Worm (Caenorhabditis elegans) whole organism, mixed stage, embryonic: ENCODE results near the gene F21H7.2.
A peak's percentile ranks its signal among the peaks of the same experiment; 100 is the strongest.

ENCODE experiments used
- blmp-1 ChIP-seq: fragments of 150-350 bp; optimal IDR thresholded peaks from 2 replicates; lab custom pipeline; 2014; ENCODE audit warnings: missing biosample characterization, missing genetic modification characterization
- ceh-39 ChIP-seq: fragments of 150-350 bp; optimal IDR thresholded peaks from 2 replicates; lab custom pipeline; 2014; ENCODE audit warnings: missing biosample characterization, missing genetic modification characterization
- ceh-43 ChIP-seq: fragments of 200-800 bp; sonication (Bioruptor generic); optimal IDR thresholded peaks from 2 replicates; lab custom pipeline; 2018; ENCODE audit warnings: mild to moderate bottlenecking, missing genetic modification characterization, moderate library complexity, missing compliant biosample characterization
- ceh-83 ChIP-seq: fragments of 200-800 bp; sonication (Bioruptor generic); optimal IDR thresholded peaks from 2 replicates; lab custom pipeline; 2018; ENCODE audit warnings: mild to moderate bottlenecking, missing genetic modification characterization, missing compliant biosample characterization
- ces-1 ChIP-seq: fragments of 150-350 bp; optimal IDR thresholded peaks from 2 replicates; lab custom pipeline; 2014; ENCODE audit warnings: missing biosample characterization, missing genetic modification reagents, missing genetic modification characterization
- cnd-1 ChIP-seq: fragments of 200-800 bp; sonication (Bioruptor generic); optimal IDR thresholded peaks from 2 replicates; lab custom pipeline; 2018; ENCODE audit warnings: mild to moderate bottlenecking, missing genetic modification characterization, missing compliant biosample characterization
- drap-1 ChIP-seq: fragments of 200-800 bp; sonication (Bioruptor generic); optimal IDR thresholded peaks from 3 replicates; lab custom pipeline; 2018; ENCODE audit warnings: mild to moderate bottlenecking, missing genetic modification characterization, missing compliant biosample characterization
- elt-1 ChIP-seq: sonication (generic microtip); optimal IDR thresholded peaks from 2 replicates; lab custom pipeline; 2017; ENCODE audit warnings: missing genetic modification characterization, mild to moderate bottlenecking, missing compliant biosample characterization, antibody characterized with exemption, moderate library complexity, borderline replicate concordance; ENCODE audit not compliant: insufficient read depth
- flh-1 ChIP-seq: fragments of 200-800 bp; sonication (Bioruptor generic); optimal IDR thresholded peaks from 2 replicates; lab custom pipeline; 2018; ENCODE audit warnings: mild to moderate bottlenecking, missing genetic modification characterization, moderate library complexity, missing compliant biosample characterization
- ham-2 ChIP-seq: fragments of 200-800 bp; sonication (Bioruptor generic); optimal IDR thresholded peaks from 2 replicates; lab custom pipeline; 2018; ENCODE audit warnings: mild to moderate bottlenecking, missing genetic modification characterization, missing compliant biosample characterization
- hlh-1 ChIP-seq: fragments of 150-350 bp; optimal IDR thresholded peaks from 2 replicates; lab custom pipeline; 2014; ENCODE audit warnings: missing biosample characterization, missing genetic modification reagents, missing genetic modification characterization
- lin-13 ChIP-seq: fragments of 150-350 bp; optimal IDR thresholded peaks from 2 replicates; lab custom pipeline; 2014; ENCODE audit warnings: missing biosample characterization, missing genetic modification characterization
- lin-32 ChIP-seq: fragments of 200-800 bp; sonication (Bioruptor generic); optimal IDR thresholded peaks from 2 replicates; lab custom pipeline; 2018; ENCODE audit warnings: mild to moderate bottlenecking, missing genetic modification characterization, missing compliant biosample characterization
- lsy-2 ChIP-seq: fragments of 150-350 bp; optimal IDR thresholded peaks from 2 replicates; lab custom pipeline; 2014; ENCODE audit warnings: missing biosample characterization, missing genetic modification characterization
- mab-5 ChIP-seq: fragments of 150-350 bp; optimal IDR thresholded peaks from 2 replicates; lab custom pipeline; 2014; ENCODE audit warnings: missing biosample characterization, missing genetic modification characterization
- mep-1 ChIP-seq: fragments of 150-350 bp; optimal IDR thresholded peaks from 2 replicates; lab custom pipeline; 2017; ENCODE audit warnings: missing biosample characterization, missing genetic modification reagents, missing genetic modification characterization, inconsistent platforms
- mls-2 ChIP-seq: sonication (generic microtip); optimal IDR thresholded peaks from 2 replicates; lab custom pipeline; 2016; ENCODE audit warnings: mild to moderate bottlenecking, missing genetic modification characterization, moderate library complexity, missing compliant biosample characterization
- nhr-12 ChIP-seq: fragments of 150-350 bp; optimal IDR thresholded peaks from 2 replicates; lab custom pipeline; 2014; ENCODE audit warnings: missing biosample characterization, missing genetic modification characterization
- nhr-2 ChIP-seq: fragments of 150-350 bp; optimal IDR thresholded peaks from 2 replicates; lab custom pipeline; 2014; ENCODE audit warnings: missing biosample characterization, missing genetic modification characterization
- nhr-237 ChIP-seq: fragments of 150-350 bp; optimal IDR thresholded peaks from 2 replicates; lab custom pipeline; 2014; ENCODE audit warnings: missing biosample characterization, missing genetic modification characterization
- nhr-28 ChIP-seq: fragments of 150-350 bp; optimal IDR thresholded peaks from 2 replicates; lab custom pipeline; 2014; ENCODE audit warnings: missing biosample characterization, missing genetic modification characterization
- pha-4 ChIP-seq: fragments of 150-350 bp; optimal IDR thresholded peaks from 2 replicates; lab custom pipeline; 2018; ENCODE audit warnings: missing biosample characterization, missing genetic modification reagents, missing genetic modification characterization
- snpc-4 ChIP-seq: fragments of 150-350 bp; optimal IDR thresholded peaks from 2 replicates; lab custom pipeline; 2014; ENCODE audit warnings: missing biosample characterization, missing genetic modification characterization
- sptf-1 ChIP-seq: sonication (generic microtip); optimal IDR thresholded peaks from 2 replicates; lab custom pipeline; 2017; ENCODE audit warnings: mild to moderate bottlenecking, missing genetic modification characterization, moderate library complexity, missing compliant biosample characterization
- tbx-8 ChIP-seq: fragments of 200-800 bp; sonication (Bioruptor generic); optimal IDR thresholded peaks from 2 replicates; lab custom pipeline; 2018; ENCODE audit warnings: mild to moderate bottlenecking, missing genetic modification characterization, moderate library complexity, missing compliant biosample characterization
- unc-39 ChIP-seq: fragments of 150-350 bp; optimal IDR thresholded peaks from 2 replicates; lab custom pipeline; 2014; ENCODE audit warnings: missing biosample characterization, missing genetic modification characterization
- unc-62 ChIP-seq: fragments of 150-350 bp; optimal IDR thresholded peaks from 2 replicates; lab custom pipeline; 2014; ENCODE audit warnings: missing biosample characterization, missing genetic modification reagents, missing genetic modification characterization
- zip-8 ChIP-seq: fragments of 150-350 bp; optimal IDR thresholded peaks from 2 replicates; lab custom pipeline; 2014; ENCODE audit warnings: missing biosample characterization, missing genetic modification characterization
- ztf-11 ChIP-seq: fragments of 150-350 bp; optimal IDR thresholded peaks from 2 replicates; lab custom pipeline; 2014; ENCODE audit warnings: missing biosample characterization, missing genetic modification characterization

F21H7.2 gene

DNA sequence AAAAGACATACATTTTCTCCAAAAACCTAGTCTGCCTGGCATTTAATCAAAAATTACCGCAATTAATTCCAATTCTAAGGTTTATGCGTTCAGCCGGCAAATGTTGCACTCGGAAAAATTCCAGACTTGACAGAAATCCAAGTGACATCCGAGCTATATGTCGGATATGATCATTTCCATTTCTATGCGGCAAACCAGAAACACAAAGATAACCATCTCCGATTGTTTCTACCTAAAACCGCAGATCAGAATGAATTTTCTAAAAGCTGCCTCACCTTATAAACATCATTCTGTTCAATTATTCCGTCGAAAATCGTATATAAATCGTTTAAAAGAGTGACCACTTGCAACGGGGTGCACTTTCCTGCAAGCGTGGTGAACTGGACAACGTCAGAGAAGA, 19.3 kb upstream of the F21H7.2 start:
- TF ChIP-seq sptf-1 (tag; lab: Kevin White, UChicago) (no peak), tbx-8 (GFP tag; lab: Kevin White, UChicago) (no peak), ham-2 (GFP tag; lab: Kevin White, UChicago) (no peak), elt-1 (tag; lab: Kevin White, UChicago) (peak; percentile 52), nhr-237 (tag; lab: Kevin White, UChicago) (no peak), zip-8 (tag; lab: Kevin White, UChicago) (no peak), hlh-1 (tag; lab: Kevin White, UChicago) (no peak)

DNA sequence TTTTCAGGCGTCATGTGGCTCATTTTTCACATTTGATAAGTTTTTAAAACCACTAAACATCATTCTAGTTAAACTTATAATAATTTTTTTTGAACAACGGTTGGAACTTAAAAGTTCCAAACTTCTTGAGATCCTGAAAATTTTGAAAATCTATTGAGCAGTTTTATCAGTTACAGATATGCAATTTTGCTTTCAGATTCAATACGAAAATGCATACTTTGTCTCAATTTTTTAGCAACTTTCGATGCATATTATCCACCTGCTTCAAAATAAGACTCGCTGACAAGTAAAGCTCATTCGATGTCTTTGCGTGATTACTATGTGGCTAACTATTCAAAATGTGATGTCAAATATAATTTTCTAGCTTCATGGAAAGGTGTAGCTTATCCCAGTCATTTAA, 16.8 kb upstream of the F21H7.2 start, which contains the start of gene srh-95:
Gene srh-95, plus strand, starts transcription at position 301 of the 400 bp plus-strand sequence.
- TF ChIP-seq ces-1 (GFP tag; lab: Kevin White, UChicago) = no peak
- TF ChIP-seq pha-4 (tag; lab: Kevin White, UChicago) = no peak
- no peak for TF ChIP-seq nhr-28
- no peak for TF ChIP-seq unc-39 (tag; lab: Kevin White, UChicago)
- no peak for TF ChIP-seq ceh-39 (tag; lab: Kevin White, UChicago)

DNA sequence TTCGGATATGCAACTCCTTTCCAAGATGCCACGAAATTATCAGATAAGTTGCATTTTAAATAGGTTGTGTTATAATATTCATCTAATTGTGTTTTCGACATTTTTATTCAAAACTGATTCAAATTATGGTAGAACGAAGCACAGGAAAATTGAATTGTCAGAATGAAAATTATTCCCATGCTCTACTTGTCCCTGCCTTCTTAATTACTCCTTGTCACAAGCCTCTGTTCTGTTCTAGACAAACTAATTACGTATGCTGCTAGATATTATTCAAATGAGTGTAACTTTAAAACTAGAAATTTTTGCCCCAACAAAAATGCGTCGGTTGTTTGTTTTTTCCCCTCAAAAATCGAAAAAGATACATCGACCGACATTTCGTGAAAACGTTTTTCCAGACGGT, 14.3 kb upstream of the F21H7.2 start, which contains the start of gene srh-104:
Gene srh-104, minus strand, starts transcription at position 101 of the 400 bp plus-strand sequence.
- TF ChIP-seq lin-32 = no peak
- no peak for TF ChIP-seq mls-2 (tag; lab: Kevin White, UChicago)
- no peak for TF ChIP-seq blmp-1
- no peak for TF ChIP-seq ceh-83 (GFP tag; lab: Kevin White, UChicago)
- TF ChIP-seq lin-13 (tag; lab: Kevin White, UChicago) = no peak
- no peak for TF ChIP-seq ztf-11 (tag; lab: Kevin White, UChicago)
- TF ChIP-seq nhr-2 (tag; lab: Kevin White, UChicago) = no peak
- TF ChIP-seq unc-39 (tag; lab: Kevin White, UChicago) = no peak
- no peak for TF ChIP-seq pha-4 (tag; lab: Kevin White, UChicago)
- no peak for TF ChIP-seq elt-1 (tag; lab: Kevin White, UChicago)
- no peak for TF ChIP-seq cnd-1 (tag; lab: Kevin White, UChicago)
- no peak for TF ChIP-seq sptf-1 (tag; lab: Kevin White, UChicago)
- no peak for TF ChIP-seq lsy-2 (tag; lab: Kevin White, UChicago)
- no peak for TF ChIP-seq ham-2 (GFP tag; lab: Kevin White, UChicago)
- no peak for TF ChIP-seq nhr-12 (tag; lab: Kevin White, UChicago)
- TF ChIP-seq hlh-1 (tag; lab: Kevin White, UChicago) = no peak
- no peak for TF ChIP-seq nhr-237 (tag; lab: Kevin White, UChicago)
- TF ChIP-seq flh-1 (GFP tag; lab: Kevin White, UChicago) = no peak
- no peak for TF ChIP-seq tbx-8 (GFP tag; lab: Kevin White, UChicago)
- TF ChIP-seq drap-1 (GFP tag; lab: Kevin White, UChicago) = no peak

DNA sequence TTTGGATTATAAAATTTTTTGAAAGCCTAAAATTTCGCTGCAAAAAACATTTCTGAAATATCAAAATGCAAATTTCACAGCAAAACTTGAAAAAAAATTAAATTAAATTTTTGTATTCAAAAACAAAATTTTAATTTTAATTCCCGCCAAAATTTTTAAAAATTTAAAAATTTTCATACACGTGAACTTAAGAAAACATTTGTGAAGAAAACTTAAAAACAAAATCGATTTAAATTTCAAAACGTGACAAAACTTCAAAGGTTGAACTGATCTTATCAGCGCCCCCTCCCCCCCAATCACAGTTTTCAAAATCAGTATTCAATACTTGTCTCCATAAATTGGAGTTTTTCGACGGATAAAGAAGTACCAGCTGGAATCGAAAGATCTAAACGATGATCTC, 7.4 kb upstream of the F21H7.2 start, which contains the start of gene F21H7.5:
Gene F21H7.5, plus strand, starts transcription at position 301 of the 400 bp plus-strand sequence.
- TF ChIP-seq ceh-43 (GFP tag; lab: Kevin White, UChicago) = no peak
- no peak for TF ChIP-seq ham-2 (GFP tag; lab: Kevin White, UChicago)
- no peak for TF ChIP-seq pha-4 (tag; lab: Kevin White, UChicago)
- no peak for TF ChIP-seq ceh-83 (GFP tag; lab: Kevin White, UChicago)
- no peak for TF ChIP-seq ces-1 (GFP tag; lab: Kevin White, UChicago)
- no peak for TF ChIP-seq drap-1 (GFP tag; lab: Kevin White, UChicago)
- TF ChIP-seq snpc-4 (tag; lab: Kevin White, UChicago) = no peak
- TF ChIP-seq nhr-2 (tag; lab: Kevin White, UChicago) = no peak
- no peak for TF ChIP-seq ceh-39 (tag; lab: Kevin White, UChicago)
- no peak for TF ChIP-seq lsy-2 (tag; lab: Kevin White, UChicago)
- TF ChIP-seq lin-13 (tag; lab: Kevin White, UChicago) = no peak
- no peak for TF ChIP-seq cnd-1 (tag; lab: Kevin White, UChicago)
- no peak for TF ChIP-seq mep-1 (tag; lab: Kevin White, UChicago)
- TF ChIP-seq mls-2 (tag; lab: Kevin White, UChicago) = no peak
- no peak for TF ChIP-seq unc-62 (GFP tag; lab: Kevin White, UChicago)
- TF ChIP-seq nhr-237 (tag; lab: Kevin White, UChicago) = no peak
- no peak for TF ChIP-seq mab-5 (tag; lab: Kevin White, UChicago)
- TF ChIP-seq unc-39 (tag; lab: Kevin White, UChicago) = no peak
- no peak for TF ChIP-seq nhr-28

DNA sequence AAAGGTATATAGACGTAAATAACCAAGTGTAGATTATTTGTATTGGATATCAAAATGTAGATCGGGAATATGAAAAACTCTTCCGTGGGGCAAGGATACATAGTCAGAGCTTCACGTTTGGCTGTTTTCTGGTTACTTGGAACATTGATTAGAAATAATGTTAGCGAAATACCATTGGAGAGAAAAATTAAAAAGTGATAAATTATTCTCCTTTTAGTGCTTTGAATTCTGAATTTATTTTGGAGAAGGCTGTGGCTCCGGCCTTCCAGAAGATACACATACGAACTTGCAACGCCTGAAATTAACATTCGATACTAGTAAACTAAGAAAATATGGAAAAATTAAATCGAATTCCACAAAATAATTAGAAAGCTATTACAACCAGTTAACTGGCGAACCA, 5.9 kb upstream of the F21H7.2 start, which contains the start of gene srh-98:
Gene srh-98, minus strand, starts transcription at position 101 of the 400 bp plus-strand sequence.
- TF ChIP-seq zip-8 (tag; lab: Kevin White, UChicago) = no peak
- no peak for TF ChIP-seq nhr-237 (tag; lab: Kevin White, UChicago)
